Worm (Caenorhabditis elegans): ENCODE measurements around the gene cept-2.

- TF ChIP-seq nfya-1 (tag; optimal IDR thresholded peaks at IDR 0.05; ENCODE audit: borderline replicate concordance, insufficient read depth): no peak
- peak; percentile 75 to 87 for TF ChIP-seq let-607 (tag; optimal IDR thresholded peaks at IDR 0.05)
Measured at ce11 chrV:14350949-14351348, 3.4 kb downstream of the cept-2 start.
